Worm (Caenorhabditis elegans) whole organism, early embryonic: ENCODE measurements around the gene F48E3.6.
A peak's percentile ranks its signal among the peaks of the same experiment; 100 is the strongest.

Experiments
- B0310.2 ChIP-seq: sonication (generic microtip); optimal IDR thresholded peaks from 2 replicates; lab custom pipeline; 2016; ENCODE audit warnings: mild to moderate bottlenecking, missing genetic modification characterization, missing compliant biosample characterization
- F13C5.2 ChIP-seq: sonication (generic microtip); optimal IDR thresholded peaks from 2 replicates; lab custom pipeline; 2017; ENCODE audit warnings: mild to moderate bottlenecking, missing genetic modification characterization, inconsistent platforms, missing compliant biosample characterization
- aly-1 ChIP-seq: sonication (generic microtip); optimal IDR thresholded peaks from 2 replicates; lab custom pipeline; 2016; ENCODE audit warnings: missing genetic modification characterization, missing compliant biosample characterization
- ama-1 ChIP-seq: fragments of 150-350 bp; optimal IDR thresholded peaks from 2 replicates; lab custom pipeline; 2014
- ceh-36 ChIP-seq: sonication (generic microtip); optimal IDR thresholded peaks from 2 replicates; lab custom pipeline; 2016; ENCODE audit warnings: missing genetic modification characterization, inconsistent platforms, missing compliant biosample characterization
- ets-7 ChIP-seq: sonication (generic microtip); optimal IDR thresholded peaks from 2 replicates; lab custom pipeline; 2016; ENCODE audit warnings: missing genotype, missing genetic modification characterization, missing compliant biosample characterization
- flt-1 ChIP-seq: fragments of 200-800 bp; sonication (Bioruptor generic); IDR thresholded peaks from 2 replicates; pipeline ENCODE4 v1.3.6; 2022; ENCODE audit warnings: missing genetic modification characterization, missing compliant biosample characterization
- hmg-4 ChIP-seq: fragments of 200-800 bp; sonication (Bioruptor generic); optimal IDR thresholded peaks from 2 replicates; lab custom pipeline; 2018; ENCODE audit warnings: mild to moderate bottlenecking, missing genetic modification characterization, missing compliant biosample characterization
- hnd-1 ChIP-seq: sonication (generic microtip); optimal IDR thresholded peaks from 2 replicates; lab custom pipeline; 2016; ENCODE audit warnings: missing genetic modification characterization, missing compliant biosample characterization
- pes-1 ChIP-seq: fragments of 200-800 bp; sonication (Bioruptor generic); IDR thresholded peaks from 2 replicates; pipeline ENCODE4 v1.3.6; 2022; ENCODE audit warnings: missing genetic modification reagents, missing genetic modification characterization, missing compliant biosample characterization
- scrt-1 ChIP-seq: fragments of 200-800 bp; sonication (Bioruptor generic); IDR thresholded peaks from 2 replicates; pipeline ENCODE4 v1.3.6; 2022; ENCODE audit warnings: missing genetic modification characterization, missing compliant biosample characterization
- sea-1 ChIP-seq: fragments of 200-800 bp; sonication (Bioruptor generic); conservative IDR thresholded peaks from 2 replicates; pipeline ENCODE4 v1.3.6; 2022; ENCODE audit warnings: missing genetic modification characterization, missing compliant biosample characterization
- tbx-11 ChIP-seq: fragments of 200-800 bp; sonication (Bioruptor generic); IDR thresholded peaks from 2 replicates; pipeline ENCODE4 v1.3.6; 2022; ENCODE audit warnings: missing genetic modification characterization, missing compliant biosample characterization
- tbx-37 ChIP-seq: fragments of 200-800 bp; sonication (Bioruptor generic); conservative IDR thresholded peaks from 2 replicates; pipeline ENCODE4 v1.3.6; 2022; ENCODE audit warnings: missing genetic modification reagents, missing genetic modification characterization, missing compliant biosample characterization
- tra-4 ChIP-seq: sonication (generic microtip); optimal IDR thresholded peaks from 2 replicates; lab custom pipeline; 2017; ENCODE audit warnings: missing genetic modification characterization, missing compliant biosample characterization

Gene F48E3.6

DNA sequence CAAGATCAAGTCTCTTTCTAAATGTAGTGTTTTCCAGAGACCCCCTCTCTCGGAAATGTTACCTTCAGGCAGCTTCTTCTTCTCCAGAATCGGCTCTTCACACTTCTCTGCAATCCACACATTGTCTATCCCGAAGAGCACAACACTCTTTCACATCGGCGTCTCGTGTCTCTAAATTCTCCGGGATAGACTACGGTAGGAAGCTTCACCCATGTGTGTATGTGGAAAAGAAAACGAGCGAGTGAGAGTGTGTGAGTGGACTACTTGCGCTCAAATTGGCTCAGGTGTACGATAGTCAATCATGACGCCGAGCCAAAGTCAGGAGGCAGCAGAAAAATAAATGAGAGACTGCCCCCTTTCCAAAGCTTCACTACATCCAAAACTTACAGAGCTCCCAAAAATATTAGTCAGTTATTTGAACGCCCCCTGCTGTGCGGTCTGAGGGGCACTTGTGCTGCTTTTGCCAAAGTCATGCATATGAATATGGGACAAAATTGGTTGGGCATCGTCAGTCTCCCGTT lies 45.5 kb downstream of the F48E3.6 start:
- TF ChIP-seq hmg-4 (GFP tag; lab: Kevin White, UChicago) = no peak
- peak; percentile 10 for TF ChIP-seq ama-1
- TF ChIP-seq hnd-1 = no peak

ce11 chrX:7455960-7456359 lies 46.7 kb downstream of the F48E3.6 start:
- TF ChIP-seq hmg-4 (GFP tag; lab: Kevin White, UChicago) (peak; percentile 16), tra-4 (tag; lab: Kevin White, UChicago) (no peak), pes-1 (GFP tag; lab: Robert Waterston, UW) (no peak)

DNA sequence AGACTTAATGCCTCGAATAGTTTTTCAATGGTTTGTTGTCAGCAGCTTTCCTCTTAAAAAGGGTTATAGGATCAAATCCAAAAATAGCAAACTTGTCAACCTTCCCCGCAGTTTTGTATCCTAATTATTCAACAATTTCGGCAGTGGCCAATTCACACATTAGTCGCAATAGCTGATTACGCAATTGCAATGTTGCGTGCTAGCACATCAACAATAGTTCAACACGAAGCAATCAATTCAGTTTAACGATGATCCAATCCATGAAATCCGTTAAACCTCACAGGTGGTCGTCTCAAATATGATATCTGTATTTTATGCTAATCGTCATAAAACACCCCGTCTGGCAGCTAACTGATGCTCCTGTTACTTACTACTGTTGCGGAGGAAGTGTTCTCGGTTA lies 50.1 kb downstream of the F48E3.6 start:
- no peak for TF ChIP-seq B0310.2 (tag; lab: Kevin White, UChicago)
- TF ChIP-seq ama-1 = no peak
- no peak for TF ChIP-seq aly-1 (tag; lab: Kevin White, UChicago)
- TF ChIP-seq tbx-11 (GFP tag; lab: Robert Waterston, UW) = no peak
- TF ChIP-seq scrt-1 = no peak
- TF ChIP-seq F13C5.2 (tag; lab: Kevin White, UChicago) = no peak
- no peak for TF ChIP-seq pes-1 (GFP tag; lab: Robert Waterston, UW)
- no peak for TF ChIP-seq tbx-37 (GFP tag; lab: Robert Waterston, UW)
- TF ChIP-seq hmg-4 (GFP tag; lab: Kevin White, UChicago) = no peak
- no peak for TF ChIP-seq ceh-36 (tag; lab: Kevin White, UChicago)
- TF ChIP-seq ets-7 = no peak
- no peak for TF ChIP-seq sea-1
- no peak for TF ChIP-seq flt-1 (GFP tag; lab: Robert Waterston, UW)
